Fruit fly (Drosophila melanogaster): ENCODE data around the gene Dref.

Dref gene

DNA sequence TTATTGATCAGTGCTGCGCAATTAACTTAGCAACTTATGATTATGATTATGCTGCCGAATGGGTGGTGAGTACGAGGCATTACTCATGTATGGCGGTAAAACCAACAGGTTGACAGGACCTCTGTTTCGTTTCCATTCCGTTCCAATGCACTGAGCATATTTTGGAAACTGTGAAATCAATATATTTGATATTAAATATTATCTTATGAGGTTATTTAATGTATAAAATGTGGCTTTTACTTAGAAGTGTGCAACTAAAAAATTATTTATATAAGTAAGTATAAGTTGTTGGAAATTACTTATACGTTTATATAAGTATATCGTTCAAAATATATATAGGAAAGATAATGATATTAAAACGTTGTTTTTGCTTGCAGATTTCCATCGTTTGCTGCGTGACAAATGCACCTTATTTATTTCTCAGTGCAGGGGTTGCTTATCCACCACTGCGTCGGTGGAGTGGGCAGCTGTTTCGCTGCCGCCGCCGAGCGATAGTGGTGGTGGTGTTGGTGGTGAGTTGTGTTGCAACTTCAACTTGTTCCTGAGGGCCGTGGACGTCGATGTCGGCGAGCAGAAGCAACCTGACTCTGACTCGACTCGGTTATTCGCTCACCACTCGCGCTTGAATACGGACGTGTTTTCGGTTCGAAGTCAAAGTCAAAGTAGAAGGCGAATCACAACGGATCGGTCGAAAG is 17.2 kb upstream of the Dref start, which contains the start of gene bib (continued):
- TF ChIP-seq Jarid2 (GFP tag; optimal IDR thresholded peaks at IDR 0.05) (peak; percentile 84), Sry-δ (GFP tag; optimal IDR thresholded peaks at IDR 0.05) (no peak), CG8281 (tag; optimal IDR thresholded peaks at IDR 0.05) (peak; percentile 53), sc (optimal IDR thresholded peaks at IDR 0.05) (no peak), sc (GFP tag; optimal IDR thresholded peaks at IDR 0.05) (peak; percentile 86), CkIIα-i1 (GFP tag; IDR thresholded peaks at IDR 0.05) (no peak), her (GFP tag; optimal IDR thresholded peaks at IDR 0.05) (no peak), row (GFP tag; IDR thresholded peaks at IDR 0.05) (peak; percentile 85), Myb (GFP tag; optimal IDR thresholded peaks at IDR 0.05) (peak; percentile 15), h (optimal IDR thresholded peaks at IDR 0.05) (no peak), CG7745 (tag; optimal IDR thresholded peaks at IDR 0.05) (no peak), NC2α (GFP tag; optimal IDR thresholded peaks at IDR 0.05) (no peak), CG12659 (GFP tag; optimal IDR thresholded peaks at IDR 0.05) (peak; percentile 85), dysf (GFP tag; IDR thresholded peaks at IDR 0.05) (peak; percentile 77), Asciz (GFP tag; optimal IDR thresholded peaks at IDR 0.05) (peak; percentile 75), dmrt99B (tag; optimal IDR thresholded peaks at IDR 0.05) (peak; percentile 88), cad (GFP tag; optimal IDR thresholded peaks at IDR 0.05) (no peak), wor (GFP tag; IDR thresholded peaks at IDR 0.05) (peak; percentile 40; the same call in 1 of the 2 replicates), CG31441 (GFP tag; IDR thresholded peaks at IDR 0.05) (peak; percentile 96), run (tag; optimal IDR thresholded peaks at IDR 0.05) (peak; percentile 61), stc (GFP tag; IDR thresholded peaks at IDR 0.05) (peak; percentile 68), Six4 (GFP tag; optimal IDR thresholded peaks at IDR 0.05) (peak; percentile 81), CG17385 (GFP tag; optimal IDR thresholded peaks at IDR 0.05) (peak; percentile 81), bcd (GFP tag; optimal IDR thresholded peaks at IDR 0.05) (peak; percentile 86), H15 (GFP tag; IDR thresholded peaks at IDR 0.05) (peak; percentile 64; the same call in 1 of the 3 replicates), yki (optimal IDR thresholded peaks at IDR 0.05) (no peak), lmd (GFP tag; IDR thresholded peaks at IDR 0.05) (peak; percentile 74), TFAM (GFP tag; optimal IDR thresholded peaks at IDR 0.05) (peak; percentile 48), HmgZ (tag; optimal IDR thresholded peaks at IDR 0.05) (peak; percentile 27), CG3726 (GFP tag; IDR thresholded peaks at IDR 0.05) (no peak), exex (tag; optimal IDR thresholded peaks at IDR 0.05) (peak; percentile 31), otp (GFP tag; IDR thresholded peaks at IDR 0.05) (peak; percentile 58; the same call in 2 of the 3 replicates), dm (GFP tag; optimal IDR thresholded peaks at IDR 0.05) (no peak), MESR4 (GFP tag; optimal IDR thresholded peaks at IDR 0.05) (peak; percentile 8), dimm (GFP tag; IDR thresholded peaks at IDR 0.05) (no peak), CG1602 (GFP tag; optimal IDR thresholded peaks at IDR 0.05) (peak; percentile 84), CG31224 (GFP tag; IDR thresholded peaks at IDR 0.05) (peak; percentile 26; the same call in 1 of the 2 replicates), chinmo (GFP tag; IDR thresholded peaks at IDR 0.05; ENCODE audit: partially characterized antibody) (no peak), salm (tag; optimal IDR thresholded peaks at IDR 0.05) (peak; percentile 68), CG2889 (GFP tag; IDR thresholded peaks at IDR 0.05) (0 out of 3 replicates have a peak, but pooled peaks have one; percentile 38), dati (GFP tag; IDR thresholded peaks at IDR 0.05) (no peak), inv (GFP tag; IDR thresholded peaks at IDR 0.05; ENCODE audit: partially characterized antibody) (no peak), CG5953 (GFP tag; IDR thresholded peaks at IDR 0.05) (0 out of 2 replicates have a peak, but pooled peaks have one; percentile 51), CG14710 (tag; optimal IDR thresholded peaks at IDR 0.05) (peak; percentile 94), Ada2b (GFP tag; IDR thresholded peaks at IDR 0.05) (peak; percentile 39; the same call in 1 of the 2 replicates), CG14667 (GFP tag; IDR thresholded peaks at IDR 0.05) (peak; percentile 13; the same call in 1 of the 2 replicates), sima (GFP tag; optimal IDR thresholded peaks at IDR 0.05) (no peak), Abd-B (GFP tag; optimal IDR thresholded peaks at IDR 0.05) (peak; percentile 76), tll (GFP tag; optimal IDR thresholded peaks at IDR 0.05) (peak in 1 of 2 experiments; percentile 92), ab (GFP tag; optimal IDR thresholded peaks at IDR 0.05) (no peak), sim (GFP tag; IDR thresholded peaks at IDR 0.05) (no peak)

Data from whole organism, embryonic.